Fruit fly (Drosophila melanogaster) whole organism, pupa: Measurements from ENCODE around the gene CG13919.
A peak's percentile ranks its signal among the peaks of the same experiment; 100 is the strongest.

Experiments
- D1 ChIP-seq: fragments of 200-800 bp; sonication (Bioruptor generic); optimal IDR thresholded peaks from 2 replicates; lab custom pipeline; 2018; ENCODE audit warnings: missing biosample characterization, mild to moderate bottlenecking, missing genetic modification characterization, moderate library complexity
- Ets98B ChIP-seq: fragments of 200-800 bp; sonication (Bioruptor generic); IDR thresholded peaks from 2 replicates; pipeline ENCODE4 v1.3.6; 2022; ENCODE audit warnings: missing biosample characterization, missing genetic modification characterization

DNA sequence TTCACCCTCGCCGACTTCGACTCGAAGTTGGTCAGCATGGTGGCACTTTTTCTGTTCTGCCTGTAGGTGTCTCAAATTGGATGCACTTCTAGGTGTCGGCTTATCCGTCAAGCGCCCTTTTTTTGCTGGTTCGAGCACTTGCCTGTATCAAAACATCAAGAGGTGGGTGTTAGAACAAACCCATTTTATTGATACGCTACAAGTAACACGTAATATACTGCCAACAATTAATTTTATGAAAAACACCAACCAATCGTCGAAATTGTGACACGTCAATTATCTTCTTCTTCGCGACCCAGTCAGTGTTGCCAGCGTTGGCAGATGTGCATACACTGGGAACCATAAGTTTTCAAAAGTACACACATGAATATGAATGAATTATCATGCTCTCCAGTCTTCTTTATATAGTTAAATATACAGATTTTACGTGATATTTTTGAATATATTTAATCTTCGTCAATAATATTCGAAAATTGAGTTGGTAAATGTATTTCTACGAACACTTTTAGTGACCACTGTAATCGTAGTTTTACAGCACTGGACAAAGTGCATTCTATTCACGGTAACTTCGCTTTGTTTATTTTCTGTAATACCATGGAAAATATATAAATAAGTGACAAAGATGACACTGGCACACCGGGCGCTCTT is at the start of gene CG13919, which contains the start of gene alphaCOP:
- TF ChIP-seq Ets98B = peak; percentile 98
- TF ChIP-seq D1 = no peak
